Fruit fly (Drosophila melanogaster) whole organism: ENCODE results near the gene ppk20.

Experiments used
- CG8478 ChIP-seq: fragments of >200 bp; optimal IDR thresholded peaks from 2 replicates; lab custom pipeline; 2018; ENCODE audit warnings: inconsistent platforms
- Dll ChIP-seq: fragments of >200 bp; optimal IDR thresholded peaks from 2 replicates; lab custom pipeline; 2017
- EcR ChIP-seq, 2 experiments: fragments of >200 bp; optimal IDR thresholded peaks; 2 replicates each; lab custom pipeline; 2017; ENCODE audit warnings: missing biosample characterization in 2 of 2, missing genetic modification characterization in 2 of 2, missing genetic modification reagents in 2 of 2
- pan ChIP-seq: fragments of >200 bp; optimal IDR thresholded peaks from 2 replicates; lab custom pipeline; 2017
- psq ChIP-seq: fragments of >200 bp; optimal IDR thresholded peaks from 2 replicates; lab custom pipeline; 2017
- usp ChIP-seq: fragments of >200 bp; optimal IDR thresholded peaks from 2 replicates; lab custom pipeline; 2017; ENCODE audit warnings: missing biosample characterization, missing genetic modification characterization, mixed read lengths

The ppk20 gene

DNA sequence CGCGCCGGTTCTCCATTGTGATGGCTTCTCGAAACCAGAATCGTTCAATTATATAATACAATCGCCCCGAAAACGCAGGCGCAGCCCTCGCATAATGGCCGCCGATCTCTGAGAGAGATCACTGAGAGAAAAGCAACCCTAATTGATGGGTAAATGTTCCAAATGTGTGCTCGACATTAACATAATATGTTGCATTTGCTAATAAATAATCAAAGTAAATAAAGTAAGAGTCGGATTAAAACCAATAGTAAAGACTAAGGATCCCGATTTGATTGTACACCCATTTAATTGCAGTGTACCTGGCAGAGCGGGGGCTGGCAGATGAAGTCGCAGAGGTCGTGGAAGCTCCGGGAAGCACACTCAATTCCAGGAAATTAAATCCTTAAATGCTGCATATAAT, 35.9 kb upstream of the ppk20 start:
- TF ChIP-seq usp (GFP tag; lab: Kevin White, UChicago) (no peak), CG8478 (no peak), psq (lab: Kevin White, UChicago) (no peak), pan (lab: Kevin White, UChicago) (no peak), Dll (lab: Kevin White, UChicago) (no peak), EcR (GFP tag; optimal IDR thresholded peaks at IDR 0.05; lab: Kevin White, UChicago) (no peak)

dm6 chr3R:29701739-29702138, 33.1 kb upstream of the ppk20 start:
- TF ChIP-seq pan (lab: Kevin White, UChicago), result no peak
- TF ChIP-seq usp (GFP tag; lab: Kevin White, UChicago), result no peak
- no peak for TF ChIP-seq Dll (lab: Kevin White, UChicago)
- TF ChIP-seq psq (lab: Kevin White, UChicago), result no peak
- no peak for TF ChIP-seq CG8478
- no peak for TF ChIP-seq EcR (GFP tag; optimal IDR thresholded peaks at IDR 0.05; lab: Kevin White, UChicago)

dm6 chr3R:29699220-29699619, 30.5 kb upstream of the ppk20 start:
- TF ChIP-seq EcR (GFP tag; optimal IDR thresholded peaks at IDR 0.05; lab: Kevin White, UChicago) (no peak), CG8478 (no peak), usp (GFP tag; lab: Kevin White, UChicago) (no peak), Dll (lab: Kevin White, UChicago) (no peak), psq (lab: Kevin White, UChicago) (no peak), pan (lab: Kevin White, UChicago) (no peak)

- no peak for TF ChIP-seq CG8478
- TF ChIP-seq Dll (lab: Kevin White, UChicago), result no peak
These were observed 29.2 kb upstream of the ppk20 start for dm6 chr3R:29697841-29698240.

dm6 chr3R:29696359-29696758, 27.7 kb upstream of the ppk20 start:
- no peak for TF ChIP-seq usp (GFP tag; lab: Kevin White, UChicago)
- TF ChIP-seq pan (lab: Kevin White, UChicago), result no peak
- no peak for TF ChIP-seq Dll (lab: Kevin White, UChicago)
- TF ChIP-seq EcR (GFP tag; optimal IDR thresholded peaks at IDR 0.05; lab: Kevin White, UChicago), result no peak

DNA sequence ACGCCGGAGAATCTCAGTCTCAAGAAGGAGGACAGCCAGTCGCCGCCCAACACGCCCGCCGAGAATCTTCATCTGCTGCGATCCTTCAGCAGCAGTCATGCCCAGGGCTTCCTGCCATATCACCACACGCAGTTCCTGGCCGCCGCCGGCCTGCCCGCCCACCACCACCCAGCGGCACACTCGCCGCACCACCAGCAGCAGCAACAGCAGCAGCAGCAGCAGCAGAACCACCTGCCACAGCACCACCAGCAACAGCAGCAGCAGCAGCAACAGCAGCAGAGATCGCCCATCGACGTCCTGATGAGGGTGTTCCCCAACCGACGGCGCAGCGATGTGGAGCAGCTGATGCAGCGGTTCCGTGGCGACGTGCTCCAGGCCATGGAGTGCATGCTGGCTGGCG, 27.1 kb upstream of the ppk20 start:
- TF ChIP-seq pan (lab: Kevin White, UChicago), result no peak
- no peak for TF ChIP-seq psq (lab: Kevin White, UChicago)
- TF ChIP-seq EcR (GFP tag; optimal IDR thresholded peaks at IDR 0.05; lab: Kevin White, UChicago), result no peak
- no peak for TF ChIP-seq Dll (lab: Kevin White, UChicago)
- no peak for TF ChIP-seq CG8478
- no peak for TF ChIP-seq usp (GFP tag; lab: Kevin White, UChicago)

DNA sequence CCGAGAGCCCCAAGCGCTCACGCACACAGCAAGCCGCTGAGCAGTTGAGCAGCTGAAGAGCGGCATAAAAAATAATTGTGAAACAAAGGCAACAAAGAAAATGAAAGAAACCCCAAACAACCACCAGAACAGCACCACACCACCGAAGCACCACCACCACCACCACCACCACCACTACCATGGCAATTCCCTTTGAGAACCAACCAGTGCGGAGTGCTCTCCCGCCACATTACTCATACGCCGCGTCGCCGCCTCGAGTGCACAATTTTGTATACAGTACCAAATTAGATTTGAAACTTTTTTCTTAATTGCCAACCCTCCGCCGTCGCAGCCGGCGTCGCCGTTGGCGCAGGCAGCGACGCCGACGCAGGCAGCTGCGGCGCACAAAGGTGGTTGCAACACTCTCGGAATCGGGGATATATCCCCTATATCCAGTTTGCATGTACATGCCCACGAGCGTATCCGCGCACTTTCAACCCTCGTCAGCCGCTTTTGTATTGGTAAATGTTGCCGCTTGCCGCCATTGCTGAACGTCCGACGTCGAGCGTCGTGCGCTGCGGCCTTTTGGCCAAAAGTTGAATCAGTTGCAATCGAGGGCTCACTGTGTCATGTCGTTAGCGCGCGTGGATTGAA, 23.4 kb upstream of the ppk20 start, which contains the start of gene dmrt99B:
Gene dmrt99B (plus strand): TSS at position 583 of the 633 bp plus-strand sequence.
- TF ChIP-seq pan (lab: Kevin White, UChicago), result no peak
- no peak for TF ChIP-seq CG8478
- no peak for TF ChIP-seq usp (GFP tag; lab: Kevin White, UChicago)
- TF ChIP-seq psq (lab: Kevin White, UChicago), result no peak
- TF ChIP-seq EcR (GFP tag; optimal IDR thresholded peaks at IDR 0.05; lab: Kevin White, UChicago), result no peak
- TF ChIP-seq Dll (lab: Kevin White, UChicago), result no peak

DNA sequence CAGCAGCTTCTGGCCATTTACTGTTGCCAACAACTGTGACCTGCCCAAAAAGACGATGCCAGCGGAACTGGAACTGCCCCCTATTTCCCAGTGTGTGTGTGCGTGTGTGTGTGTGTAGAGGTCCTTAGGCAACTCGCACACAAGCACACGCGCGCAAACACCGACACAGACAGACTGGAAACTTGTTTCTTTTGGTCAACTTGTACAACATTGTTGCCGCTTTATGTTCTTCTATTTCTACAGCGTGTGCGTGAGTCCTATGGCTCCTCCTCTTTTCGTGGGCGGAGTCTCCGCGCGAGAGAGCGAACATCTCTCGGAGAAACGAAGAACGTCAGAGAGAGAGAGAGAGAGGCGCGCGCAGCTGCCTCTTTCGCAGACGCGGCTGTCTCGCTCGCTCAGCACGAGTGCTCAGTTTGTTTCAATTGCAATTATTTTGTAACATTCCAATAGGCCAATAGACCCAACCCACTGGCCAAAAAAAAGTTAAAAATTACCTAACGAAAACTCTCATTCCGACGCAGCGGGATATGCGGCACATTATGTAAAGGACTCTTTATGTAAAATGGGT, 22.4 kb upstream of the ppk20 start:
- TF ChIP-seq pan (lab: Kevin White, UChicago) (no peak), EcR (GFP tag; optimal IDR thresholded peaks at IDR 0.05; lab: Kevin White, UChicago) (no peak), CG8478 (no peak), psq (lab: Kevin White, UChicago) (no peak), usp (GFP tag; lab: Kevin White, UChicago) (no peak), Dll (lab: Kevin White, UChicago) (no peak)

DNA sequence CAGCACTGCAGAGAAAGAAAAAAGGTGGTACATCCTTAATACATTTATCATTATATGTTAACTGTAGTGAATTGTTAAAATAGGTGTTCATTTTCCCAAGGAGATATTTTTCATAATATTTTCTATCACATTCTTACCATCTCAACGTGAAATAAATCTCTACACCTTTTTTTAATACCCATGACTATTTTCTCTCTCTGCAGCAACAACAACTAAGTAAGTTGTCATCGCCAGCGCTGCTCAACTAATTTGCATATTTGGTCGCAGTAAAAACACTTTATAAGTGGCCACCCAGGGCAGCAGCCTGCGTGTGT, 21.8 kb upstream of the ppk20 start:
- TF ChIP-seq psq (lab: Kevin White, UChicago) (no peak), EcR (GFP tag; optimal IDR thresholded peaks at IDR 0.05; lab: Kevin White, UChicago) (no peak), Dll (lab: Kevin White, UChicago) (no peak), pan (lab: Kevin White, UChicago) (no peak)

DNA sequence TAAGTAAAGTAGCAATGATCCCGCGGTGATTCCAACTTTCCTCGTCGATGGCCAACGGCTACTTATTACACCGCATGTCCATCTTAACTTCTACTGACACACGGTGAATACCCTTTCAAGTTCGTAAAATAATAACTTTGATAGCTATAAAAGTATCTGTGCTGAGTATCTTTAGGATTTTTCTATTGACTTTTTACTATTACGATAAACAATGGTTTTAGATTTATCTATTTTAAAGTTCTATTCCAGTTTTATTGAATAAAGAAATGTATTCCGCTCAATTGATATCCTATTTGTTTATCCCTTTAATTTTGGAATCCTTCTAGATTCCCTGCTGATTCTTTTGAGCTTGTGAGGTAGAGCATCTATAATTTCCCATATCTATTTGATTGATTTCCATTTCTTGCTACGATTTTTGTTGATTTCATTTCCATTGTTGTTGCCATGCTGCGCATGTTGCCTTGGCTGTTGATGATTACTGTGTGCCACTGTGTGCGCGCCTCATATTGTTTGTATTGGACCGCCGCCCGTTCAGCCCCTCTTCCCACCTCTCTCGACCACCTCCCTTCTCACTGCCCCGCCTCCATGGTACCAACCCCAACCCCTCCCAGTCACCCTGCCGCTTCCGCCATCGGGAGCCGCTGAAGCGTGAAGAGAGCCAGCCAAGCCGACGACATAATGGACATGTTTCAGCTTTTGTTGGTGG, 21.3 kb upstream of the ppk20 start:
- TF ChIP-seq psq (lab: Kevin White, UChicago) (no peak), CG8478 (no peak), usp (GFP tag; lab: Kevin White, UChicago) (no peak), Dll (lab: Kevin White, UChicago) (no peak), pan (lab: Kevin White, UChicago) (no peak), EcR (GFP tag; optimal IDR thresholded peaks at IDR 0.05; lab: Kevin White, UChicago) (no peak)

DNA sequence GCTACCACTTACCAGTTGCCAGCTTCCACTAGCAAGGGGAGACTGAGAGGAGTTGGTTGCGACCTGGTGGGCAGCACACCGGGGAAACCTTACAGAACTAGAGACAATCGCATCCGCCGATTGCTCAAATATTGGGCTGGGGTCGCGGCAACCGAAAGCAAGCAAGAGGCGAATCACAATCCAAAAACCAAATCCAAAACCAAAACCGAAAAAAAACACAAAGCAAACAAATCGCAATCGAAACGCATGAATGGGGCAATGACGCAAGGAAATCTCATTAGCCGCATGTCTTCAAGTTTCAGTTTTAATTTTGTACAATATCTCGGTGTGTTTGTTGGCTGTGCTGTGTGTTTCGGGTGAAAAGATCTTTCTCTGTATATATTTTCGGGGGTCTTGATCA, 20.5 kb upstream of the ppk20 start, which contains the start of gene Obp99c:
Gene Obp99c (minus strand): TSS at position 101 of the 400 bp plus-strand sequence.
- TF ChIP-seq psq (lab: Kevin White, UChicago) (no peak), usp (GFP tag; lab: Kevin White, UChicago) (no peak), Dll (lab: Kevin White, UChicago) (no peak), EcR (GFP tag; optimal IDR thresholded peaks at IDR 0.05; lab: Kevin White, UChicago) (no peak), CG8478 (no peak), pan (lab: Kevin White, UChicago) (no peak)

DNA sequence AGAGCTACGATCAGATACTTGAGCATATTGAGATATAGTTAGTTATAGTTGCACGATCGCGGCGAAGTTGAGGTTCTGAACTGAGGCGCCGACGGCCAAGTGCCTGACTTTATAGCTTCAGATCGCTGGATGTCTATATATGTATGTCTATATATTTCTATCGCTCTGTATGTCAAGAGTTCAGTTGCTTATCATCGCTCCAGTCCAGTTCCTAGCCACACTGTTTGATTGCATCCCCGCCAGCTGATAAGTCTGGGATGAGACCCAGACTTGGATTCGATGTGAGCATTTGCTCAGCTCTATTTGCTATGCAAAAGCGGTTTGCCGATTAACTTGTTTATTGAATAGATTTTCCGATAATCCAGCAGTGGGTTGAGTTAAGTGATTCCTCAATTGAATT, 18.0 kb upstream of the ppk20 start:
- TF ChIP-seq psq (lab: Kevin White, UChicago), result no peak
- TF ChIP-seq pan (lab: Kevin White, UChicago), result no peak
- no peak for TF ChIP-seq EcR (GFP tag; optimal IDR thresholded peaks at IDR 0.05; lab: Kevin White, UChicago)
